Worm (Caenorhabditis elegans): ENCODE measurements around the gene F18A11.3.
A peak's percentile ranks its signal among the peaks of the same experiment; 100 is the strongest.

Gene F18A11.3

ce11 chrII:13030567-13031188 lies 6.0 kb downstream of the F18A11.3 start:
- TF ChIP-seq lsy-2 (tag; optimal IDR thresholded peaks at IDR 0.05), result peak in 1 of 2 experiments; percentile 61
- TF ChIP-seq nhr-77 (tag; optimal IDR thresholded peaks at IDR 0.05), result peak; percentile 57
- TF ChIP-seq nhr-48 (tag; optimal IDR thresholded peaks at IDR 0.05), result peak; percentile 69
- no peak for TF ChIP-seq lir-3 (tag; optimal IDR thresholded peaks at IDR 0.05)
- TF ChIP-seq lin-38 (GFP tag; IDR thresholded peaks at IDR 0.05), result peak; percentile 27; the same call in 1 of the 2 replicates
- no peak for TF ChIP-seq daf-8 (GFP tag; IDR thresholded peaks at IDR 0.05)
- peak in 1 of 2 experiments; percentile 21 for TF ChIP-seq unc-62 (GFP tag; optimal IDR thresholded peaks at IDR 0.05 in 1 of 2)
- no peak for TF ChIP-seq unc-62 (tag; optimal IDR thresholded peaks at IDR 0.05)
- TF ChIP-seq rbr-2 (tag; optimal IDR thresholded peaks at IDR 0.05), result peak; percentile 55
- peak; percentile 66 for TF ChIP-seq nhr-28 (tag; optimal IDR thresholded peaks at IDR 0.05)
- no peak for TF ChIP-seq zip-2 (tag; optimal IDR thresholded peaks at IDR 0.05)
- TF ChIP-seq ama-1 (optimal IDR thresholded peaks at IDR 0.05), result no peak
- TF ChIP-seq F10B5.3 (tag; optimal IDR thresholded peaks at IDR 0.05), result no peak
- TF ChIP-seq hif-1 (tag; optimal IDR thresholded peaks at IDR 0.05), result peak in 1 of 2 experiments; percentile 49
- TF ChIP-seq mes-2 (tag; optimal IDR thresholded peaks at IDR 0.05; ENCODE audit: poor library complexity, severe bottlenecking), result peak; percentile 29
- peak; percentile 75 for TF ChIP-seq hlh-11 (tag; optimal IDR thresholded peaks at IDR 0.05)
- peak; percentile 16 for TF ChIP-seq aha-1 (tag)
- no peak for TF ChIP-seq zfp-2 (tag; optimal IDR thresholded peaks at IDR 0.05)
- TF ChIP-seq dpl-1 (GFP tag; optimal IDR thresholded peaks at IDR 0.05), result peak; percentile 40
- TF ChIP-seq nhr-25 (tag; optimal IDR thresholded peaks at IDR 0.05; ENCODE audit: borderline replicate concordance, insufficient read depth), result peak; percentile 82
- peak; percentile 40 for TF ChIP-seq nhr-6 (tag; optimal IDR thresholded peaks at IDR 0.05)
- no peak for TF ChIP-seq snpc-4 (tag; optimal IDR thresholded peaks at IDR 0.05)
- no peak for TF ChIP-seq mxl-2 (GFP tag; conservative IDR thresholded peaks at IDR 0.05)
- peak; percentile 67 for TF ChIP-seq dve-1 (tag; optimal IDR thresholded peaks at IDR 0.05; ENCODE audit: insufficient read depth)
- TF ChIP-seq mxl-3 (GFP tag; optimal IDR thresholded peaks at IDR 0.05), result peak; percentile 83
- TF ChIP-seq hlh-30 (tag; optimal IDR thresholded peaks at IDR 0.05; ENCODE audit: insufficient read depth), result peak; percentile 57
- peak; percentile 35; the same call in 1 of the 2 replicates for TF ChIP-seq hmg-1.1 (GFP tag; IDR thresholded peaks at IDR 0.05)
- TF ChIP-seq nhr-11 (tag; optimal IDR thresholded peaks at IDR 0.05), result peak; percentile 21
- TF ChIP-seq mdl-1 (tag; optimal IDR thresholded peaks at IDR 0.05), result peak; percentile 39 to 64
- TF ChIP-seq daf-16 (GFP tag; optimal IDR thresholded peaks at IDR 0.05), result no peak
- TF ChIP-seq daf-16 (tag; optimal IDR thresholded peaks at IDR 0.05), result peak; percentile 3
- TF ChIP-seq ceh-82 (tag; optimal IDR thresholded peaks at IDR 0.05), result no peak
- peak; percentile 75 for TF ChIP-seq mep-1 (tag; optimal IDR thresholded peaks at IDR 0.05)
- no peak for TF ChIP-seq zip-11 (GFP tag; IDR thresholded peaks at IDR 0.05)
- TF ChIP-seq daf-19 (GFP tag; conservative IDR thresholded peaks at IDR 0.05), result no peak
- no peak for TF ChIP-seq saeg-2 (GFP tag; IDR thresholded peaks at IDR 0.05)
- no peak for TF ChIP-seq Y5F2A.4 (GFP tag; optimal IDR thresholded peaks at IDR 0.05)
- TF ChIP-seq dmd-6 (GFP tag; IDR thresholded peaks at IDR 0.05), result peak; percentile 41; the same call in 1 of the 2 replicates
- no peak for TF ChIP-seq aly-2 (tag; optimal IDR thresholded peaks at IDR 0.05)

- TF ChIP-seq mes-2 (tag; optimal IDR thresholded peaks at IDR 0.05; ENCODE audit: poor library complexity, severe bottlenecking) (peak; percentile 5), set-16 (GFP tag; IDR thresholded peaks at IDR 0.05) (peak; percentile 30; the same call in 1 of the 2 replicates), zag-1 (tag; optimal IDR thresholded peaks at IDR 0.05) (no peak), arid-1 (GFP tag; conservative IDR thresholded peaks at IDR 0.05) (no peak), saeg-2 (GFP tag; IDR thresholded peaks at IDR 0.05) (no peak), hlh-30 (tag; optimal IDR thresholded peaks at IDR 0.05; ENCODE audit: insufficient read depth) (no peak), egl-43 (GFP tag; IDR thresholded peaks at IDR 0.05) (0 out of 2 replicates have a peak, but pooled peaks have one; percentile 20)
These were observed 6.6 kb downstream of the F18A11.3 start for ce11 chrII:13030051-13030437.

Data from whole organism, L4 larva.